Fruit fly (Drosophila melanogaster) whole organism, embryonic: ENCODE measurements around the gene Syt1.

Experiments
- Antp ChIP-seq: fragments of 200-800 bp; sonication (Bioruptor generic); optimal IDR thresholded peaks from 3 replicates; lab custom pipeline; 2016; ENCODE audit warnings: missing biosample characterization, missing genetic modification characterization
- C15 ChIP-seq: fragments of 200-800 bp; sonication (Bioruptor generic); IDR thresholded peaks from 3 replicates; pipeline ENCODE4 v1.3.6; 2022; ENCODE audit warnings: missing biosample characterization, missing genetic modification characterization
- CG10209 ChIP-seq: fragments of 200-800 bp; sonication (Bioruptor generic); optimal IDR thresholded peaks from 3 replicates; lab custom pipeline; 2017; ENCODE audit warnings: missing biosample characterization, mild to moderate bottlenecking, missing genetic modification characterization, missing genetic modification reagents
- CG10267 ChIP-seq: fragments of 200-800 bp; sonication (Bioruptor generic); optimal IDR thresholded peaks from 2 replicates; lab custom pipeline; 2018; ENCODE audit warnings: missing biosample characterization, mild to moderate bottlenecking, missing genetic modification characterization, moderate library complexity
- CG11560 ChIP-seq: fragments of 200-800 bp; sonication (Bioruptor generic); IDR thresholded peaks from 3 replicates; pipeline ENCODE4 v1.3.6; 2022; ENCODE audit warnings: missing biosample characterization, missing genetic modification characterization
- CG12942 ChIP-seq: fragments of 200-800 bp; sonication (Bioruptor generic); optimal IDR thresholded peaks from 3 replicates; lab custom pipeline; 2016; ENCODE audit warnings: missing biosample characterization, missing genetic modification characterization
- CG13296 ChIP-seq: fragments of 200-800 bp; sonication (Bioruptor generic); optimal IDR thresholded peaks from 3 replicates; lab custom pipeline; 2018; ENCODE audit warnings: missing biosample characterization, mild to moderate bottlenecking, missing genetic modification characterization
- CG15011 ChIP-seq: fragments of 200-800 bp; sonication (Bioruptor generic); optimal IDR thresholded peaks from 3 replicates; lab custom pipeline; 2018; ENCODE audit warnings: missing biosample characterization, mild to moderate bottlenecking, missing genetic modification characterization
- CG17186 ChIP-seq: fragments of 200-800 bp; sonication (Bioruptor generic); optimal IDR thresholded peaks from 3 replicates; lab custom pipeline; 2017; ENCODE audit warnings: missing biosample characterization, missing genetic modification reagents, missing genetic modification characterization
- CG17829 ChIP-seq: fragments of 200-800 bp; optimal IDR thresholded peaks from 2 replicates; lab custom pipeline; 2019; ENCODE audit warnings: missing biosample characterization, mild to moderate bottlenecking, missing genetic modification characterization, moderate library complexity
- CG1792 ChIP-seq: fragments of 200-800 bp; sonication (Bioruptor generic); optimal IDR thresholded peaks from 2 replicates; lab custom pipeline; 2016; ENCODE audit warnings: missing biosample characterization, missing genetic modification characterization
- CG2199 ChIP-seq: fragments of 200-800 bp; sonication (Bioruptor generic); IDR thresholded peaks from 3 replicates; pipeline ENCODE4 v1.3.6; 2022; ENCODE audit warnings: missing biosample characterization, missing genetic modification characterization
- CG3847 ChIP-seq: fragments of 200-800 bp; sonication (Bioruptor generic); IDR thresholded peaks from 2 replicates; pipeline ENCODE4 v1.3.6; 2022; ENCODE audit warnings: missing biosample characterization, missing genetic modification characterization
- CG4360 ChIP-seq: fragments of 200-800 bp; sonication (Bioruptor generic); IDR thresholded peaks from 2 replicates; pipeline ENCODE4 v1.3.6; 2022; ENCODE audit warnings: missing biosample characterization, missing genetic modification characterization
- CG43689 ChIP-seq: fragments of 200-800 bp; sonication (Bioruptor generic); IDR thresholded peaks from 2 replicates; pipeline ENCODE4 v1.3.6; 2022; ENCODE audit warnings: missing biosample characterization, missing genetic modification characterization
- CG4854 ChIP-seq: fragments of 200-800 bp; sonication (Bioruptor generic); optimal IDR thresholded peaks from 2 replicates; lab custom pipeline; 2016; ENCODE audit warnings: missing biosample characterization, missing genetic modification characterization, inconsistent platforms
- CG6272 ChIP-seq: fragments of 200-800 bp; sonication (Bioruptor generic); IDR thresholded peaks from 2 replicates; pipeline ENCODE4 v1.3.6; 2022; ENCODE audit warnings: missing biosample characterization, missing genetic modification characterization
- CG8388 ChIP-seq: fragments of 200-800 bp; sonication (Bioruptor generic); optimal IDR thresholded peaks from 2 replicates; lab custom pipeline; 2019; ENCODE audit warnings: missing biosample characterization, mild to moderate bottlenecking, missing genetic modification characterization, moderate library complexity
- CG8478 ChIP-seq: fragments of >200 bp; optimal IDR thresholded peaks from 2 replicates; lab custom pipeline; 2018
- CG9876 ChIP-seq: fragments of 200-800 bp; sonication (Bioruptor generic); optimal IDR thresholded peaks from 2 replicates; lab custom pipeline; 2016; ENCODE audit warnings: missing biosample characterization, missing genetic modification characterization
- Chrac-16 ChIP-seq: fragments of 200-800 bp; sonication (Bioruptor generic); optimal IDR thresholded peaks from 3 replicates; lab custom pipeline; 2016; ENCODE audit warnings: missing biosample characterization, missing genetic modification characterization
- CoRest ChIP-seq: fragments of 200-800 bp; sonication (Bioruptor generic); optimal IDR thresholded peaks from 3 replicates; lab custom pipeline; 2018; ENCODE audit warnings: missing biosample characterization, mild to moderate bottlenecking, missing genetic modification characterization, moderate library complexity
- Dfd ChIP-seq, 2 experiments: fragments of >200 bp; optimal IDR thresholded peaks; 2 replicates each; lab custom pipeline; 2017; ENCODE audit warnings: missing biosample characterization in 2 of 2, missing genetic modification characterization in 2 of 2
- Dip2 ChIP-seq: fragments of 200-800 bp; sonication (Bioruptor generic); IDR thresholded peaks from 2 replicates; pipeline ENCODE4 v1.3.6; 2022; ENCODE audit warnings: missing biosample characterization, missing genetic modification characterization
- Ets97D ChIP-seq: fragments of 200-800 bp; sonication (Bioruptor generic); optimal IDR thresholded peaks from 3 replicates; lab custom pipeline; 2016; ENCODE audit warnings: missing biosample characterization, missing genetic modification characterization
- H15 ChIP-seq: fragments of 200-800 bp; sonication (Bioruptor generic); IDR thresholded peaks from 3 replicates; pipeline ENCODE4 v1.3.6; 2022; ENCODE audit warnings: missing biosample characterization, missing genetic modification characterization
- Hey ChIP-seq: fragments of 200-800 bp; sonication (Bioruptor generic); optimal IDR thresholded peaks from 3 replicates; lab custom pipeline; 2018; ENCODE audit warnings: missing biosample characterization, mild to moderate bottlenecking, missing genetic modification characterization
- Nf-YA ChIP-seq: fragments of 200-800 bp; sonication (Bioruptor generic); IDR thresholded peaks from 2 replicates; pipeline ENCODE4 v1.3.6; 2022; ENCODE audit warnings: missing biosample characterization, missing genetic modification characterization
- Oli ChIP-seq: fragments of 200-800 bp; sonication (Bioruptor generic); optimal IDR thresholded peaks from 2 replicates; lab custom pipeline; 2018; ENCODE audit warnings: missing biosample characterization, mild to moderate bottlenecking, missing genetic modification characterization, moderate library complexity
- Opbp ChIP-seq: fragments of 200-800 bp; sonication (Bioruptor generic); IDR thresholded peaks from 3 replicates; pipeline ENCODE4 v1.3.6; 2022; ENCODE audit warnings: missing biosample characterization, missing genetic modification characterization; ENCODE audit not compliant: partially characterized antibody
- Sox100B ChIP-seq: fragments of 200-800 bp; sonication (Bioruptor generic); optimal IDR thresholded peaks from 3 replicates; lab custom pipeline; 2018; ENCODE audit warnings: missing biosample characterization, mild to moderate bottlenecking, missing genetic modification characterization
- Stat92E ChIP-seq, 3 experiments: fragments of >200 bp in 2 of 3; fragments of 200-800 bp in 1 of 3; sonication (Bioruptor generic) in 1 of 3; optimal IDR thresholded peaks; 2 replicates each; lab custom pipeline; 2017 to 2019; ENCODE audit warnings: missing biosample characterization in 3 of 3, missing genetic modification characterization in 3 of 3, mild to moderate bottlenecking in 1 of 3, moderate library complexity in 1 of 3
- ase ChIP-seq: fragments of 200-800 bp; sonication (Bioruptor generic); IDR thresholded peaks from 3 replicates; pipeline ENCODE4 v1.3.6; 2022; ENCODE audit warnings: missing biosample characterization, missing genetic modification characterization
- cad ChIP-seq: fragments of >200 bp; optimal IDR thresholded peaks from 2 replicates; lab custom pipeline; 2017; ENCODE audit warnings: missing biosample characterization, missing genetic modification characterization
- cg ChIP-seq: fragments of 200-800 bp; sonication (Bioruptor generic); optimal IDR thresholded peaks from 3 replicates; lab custom pipeline; 2019; ENCODE audit warnings: missing biosample characterization, mild to moderate bottlenecking, missing genetic modification characterization, moderate library complexity
- corto ChIP-seq: fragments of 200-800 bp; sonication (Bioruptor generic); optimal IDR thresholded peaks from 2 replicates; lab custom pipeline; 2016; ENCODE audit warnings: missing biosample characterization, mild to moderate bottlenecking, missing genetic modification characterization, moderate library complexity
- disco-r ChIP-seq: fragments of 200-800 bp; sonication (Bioruptor generic); optimal IDR thresholded peaks from 2 replicates; lab custom pipeline; 2016; ENCODE audit warnings: missing biosample characterization, missing genetic modification characterization
- dpn ChIP-seq, 2 experiments: fragments of 200-800 bp; sonication (Bioruptor generic); optimal IDR thresholded peaks; 3 replicates each; lab custom pipeline; 2016; ENCODE audit warnings: missing biosample characterization in 2 of 2, missing genetic modification characterization in 2 of 2
- dysf ChIP-seq: fragments of 200-800 bp; sonication (Bioruptor generic); IDR thresholded peaks from 3 replicates; pipeline ENCODE4 v1.3.6; 2022; ENCODE audit warnings: missing biosample characterization, missing genetic modification characterization
- en ChIP-seq: fragments of 200-800 bp; sonication (Bioruptor generic); optimal IDR thresholded peaks from 2 replicates; lab custom pipeline; 2016; ENCODE audit warnings: missing biosample characterization, missing genetic modification characterization
- gfzf ChIP-seq: fragments of 200-800 bp; sonication (Bioruptor generic); optimal IDR thresholded peaks from 2 replicates; lab custom pipeline; 2016; ENCODE audit warnings: missing biosample characterization, mild to moderate bottlenecking, missing genetic modification characterization, moderate library complexity
- gsb ChIP-seq: fragments of 200-800 bp; sonication (Bioruptor generic); IDR thresholded peaks from 2 replicates; pipeline ENCODE4 v1.3.6; 2022; ENCODE audit warnings: missing biosample characterization, missing genetic modification characterization
- ind ChIP-seq: fragments of 200-800 bp; sonication (Bioruptor generic); optimal IDR thresholded peaks from 3 replicates; lab custom pipeline; 2016; ENCODE audit warnings: missing biosample characterization, missing genetic modification characterization
- mirr ChIP-seq: fragments of 200-800 bp; sonication (Bioruptor generic); optimal IDR thresholded peaks from 3 replicates; lab custom pipeline; 2018; ENCODE audit warnings: missing biosample characterization, mild to moderate bottlenecking, missing genetic modification characterization
- nmo ChIP-seq: fragments of 200-800 bp; sonication (Bioruptor generic); optimal IDR thresholded peaks from 2 replicates; lab custom pipeline; 2018; ENCODE audit warnings: missing biosample characterization, mild to moderate bottlenecking, missing genetic modification characterization, moderate library complexity
- psq ChIP-seq: fragments of 200-800 bp; sonication (Bioruptor generic); optimal IDR thresholded peaks from 2 replicates; lab custom pipeline; 2017; ENCODE audit warnings: missing biosample characterization, missing genetic modification characterization
- pum ChIP-seq: fragments of 200-800 bp; sonication (Bioruptor generic); optimal IDR thresholded peaks from 2 replicates; lab custom pipeline; 2016; ENCODE audit warnings: missing biosample characterization, missing genetic modification characterization
- ro ChIP-seq: fragments of 200-800 bp; sonication (Bioruptor generic); IDR thresholded peaks from 2 replicates; pipeline ENCODE4 v1.3.6; 2022; ENCODE audit warnings: missing biosample characterization, missing genetic modification characterization
- tup ChIP-seq: fragments of 200-800 bp; sonication (Bioruptor generic); optimal IDR thresholded peaks from 2 replicates; lab custom pipeline; 2016; ENCODE audit warnings: missing biosample characterization, mild to moderate bottlenecking, missing genetic modification characterization, moderate library complexity
- unc-4 ChIP-seq: fragments of 200-800 bp; sonication (Bioruptor generic); IDR thresholded peaks from 2 replicates; pipeline ENCODE4 v1.3.6; 2022; ENCODE audit warnings: missing biosample characterization, missing genetic modification characterization; ENCODE audit not compliant: partially characterized antibody
- yki ChIP-seq: fragments of >200 bp; optimal IDR thresholded peaks from 3 replicates; lab custom pipeline; 2018
- z ChIP-seq: fragments of 200-800 bp; sonication (Bioruptor generic); IDR thresholded peaks from 3 replicates; pipeline ENCODE4 v1.3.6; 2022; ENCODE audit warnings: missing biosample characterization, missing genetic modification characterization
- zf30C ChIP-seq: fragments of 200-800 bp; sonication (Bioruptor generic); optimal IDR thresholded peaks from 3 replicates; lab custom pipeline; 2018; ENCODE audit warnings: missing biosample characterization, mild to moderate bottlenecking, missing genetic modification characterization

Syt1 gene

dm6 chr2L:2739820-2740230 lies 60.0 kb downstream of the Syt1 start, which contains the start of gene Hrs (continued):
- TF ChIP-seq CG1792 (no peak), dysf (GFP tag; lab: Robert Waterston, UW) (no peak), Oli (tag; lab: Kevin White, UChicago) (no peak), unc-4 (no peak), gfzf (GFP tag; lab: Kevin White, UChicago) (peak; percentile 69), CG8478 (lab: Kevin White, UChicago) (no peak), Sox100B (GFP tag; lab: Kevin White, UChicago) (no peak), CG11560 (no peak), CG17829 (tag; lab: Kevin White, UChicago) (peak; percentile 41), CG13296 (GFP tag; lab: Kevin White, UChicago) (no peak), disco-r (GFP tag; lab: Kevin White, UChicago) (no peak), Nf-YA (no peak), CG4854 (GFP tag; lab: Kevin White, UChicago) (no peak), CG4360 (GFP tag; lab: Robert Waterston, UW) (no peak), CG15011 (GFP tag; lab: Kevin White, UChicago) (no peak), CG12942 (GFP tag; lab: Kevin White, UChicago) (no peak), Antp (GFP tag; lab: Kevin White, UChicago) (no peak), ind (GFP tag; lab: Kevin White, UChicago) (no peak), CG17186 (peak; percentile 40), CG3847 (GFP tag; lab: Robert Waterston, UW) (peak; percentile 74), Dfd (GFP tag; optimal IDR thresholded peaks at IDR 0.05; lab: Kevin White, UChicago) (no peak), ro (GFP tag; lab: Robert Waterston, UW) (no peak), Opbp (GFP tag; lab: Robert Waterston, UW) (peak; percentile 62), Ets97D (GFP tag; lab: Kevin White, UChicago) (peak; percentile 67), pum (GFP tag; lab: Kevin White, UChicago) (no peak), cg (GFP tag; lab: Kevin White, UChicago) (no peak), mirr (no peak), CG10209 (no peak), H15 (no peak), tup (GFP tag; lab: Kevin White, UChicago) (no peak), Hey (tag; lab: Kevin White, UChicago) (no peak), cad (no peak), CG43689 (no peak), CG6272 (GFP tag; lab: Robert Waterston, UW) (no peak), CG2199 (no peak), zf30C (GFP tag; lab: Kevin White, UChicago) (no peak), yki (lab: Kevin White, UChicago) (no peak), psq (no peak), Stat92E (GFP tag; optimal IDR thresholded peaks at IDR 0.05; lab: Kevin White, UChicago) (no peak), Chrac-16 (GFP tag; lab: Kevin White, UChicago) (no peak), en (GFP tag; lab: Kevin White, UChicago) (no peak), nmo (GFP tag; lab: Kevin White, UChicago) (peak; percentile 76), CG8388 (GFP tag; lab: Kevin White, UChicago) (no peak), CoRest (tag; lab: Kevin White, UChicago) (peak; percentile 23), dpn (GFP tag; optimal IDR thresholded peaks at IDR 0.05; lab: Kevin White, UChicago) (peak in 1 of 2 experiments; percentile 1), corto (GFP tag; lab: Kevin White, UChicago) (no peak), gsb (GFP tag; lab: Robert Waterston, UW) (no peak), CG10267 (tag; lab: Kevin White, UChicago) (peak; percentile 54), C15 (GFP tag; lab: Robert Waterston, UW) (no peak), Dip2 (GFP tag; lab: Robert Waterston, UW) (no peak), CG9876 (GFP tag; lab: Kevin White, UChicago) (no peak), z (GFP tag; lab: Robert Waterston, UW) (no peak), ase (GFP tag; lab: Robert Waterston, UW) (no peak)
